Worm (Caenorhabditis elegans): Measurements from ENCODE around the gene F40G9.19.

DNA sequence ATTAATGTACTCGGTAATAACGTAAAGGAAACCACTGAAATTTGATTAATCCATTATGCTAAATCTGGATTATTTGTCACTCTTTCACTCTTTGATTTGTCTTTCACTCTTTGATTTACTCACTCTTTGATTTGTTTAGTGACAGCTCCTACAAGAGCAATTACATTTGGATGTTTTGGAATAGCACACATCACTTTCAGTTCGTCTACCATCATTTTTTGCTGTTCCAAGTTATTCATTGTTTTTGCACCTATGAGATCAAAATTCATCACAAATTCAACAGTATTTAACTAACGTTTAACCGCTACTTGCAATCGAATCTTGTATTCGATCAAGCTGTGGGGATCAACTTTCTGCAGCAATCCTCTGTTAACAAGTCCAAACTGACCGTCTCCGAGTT lies 24.5 kb upstream of the F40G9.19 start:
- no peak for TF ChIP-seq ama-1 (optimal IDR thresholded peaks at IDR 0.05)
- TF ChIP-seq mdl-1 (tag; optimal IDR thresholded peaks at IDR 0.05), result no peak
- TF ChIP-seq nhr-47 (tag; optimal IDR thresholded peaks at IDR 0.05), result no peak
- no peak for TF ChIP-seq pag-3 (tag; optimal IDR thresholded peaks at IDR 0.05; ENCODE audit: borderline replicate concordance, insufficient read depth)
- no peak for TF ChIP-seq unc-62 (GFP tag; optimal IDR thresholded peaks at IDR 0.05)
- no peak for TF ChIP-seq snpc-4 (tag; optimal IDR thresholded peaks at IDR 0.05)
- TF ChIP-seq mep-1 (tag; optimal IDR thresholded peaks at IDR 0.05), result no peak
- no peak for TF ChIP-seq ztf-11 (tag; optimal IDR thresholded peaks at IDR 0.05)
- TF ChIP-seq nhr-76 (tag; optimal IDR thresholded peaks at IDR 0.05), result no peak
- TF ChIP-seq elt-3 (tag; optimal IDR thresholded peaks at IDR 0.05), result no peak
- TF ChIP-seq lin-13 (GFP tag; optimal IDR thresholded peaks at IDR 0.05), result no peak
- no peak for TF ChIP-seq hlh-4 (tag; optimal IDR thresholded peaks at IDR 0.05)
